Worm (Caenorhabditis elegans) whole organism, L4 larva: ENCODE results near the gene gur-5.

Source experiments
- T20F7.1 ChIP-seq: fragments of 200-800 bp; sonication (Bioruptor generic); optimal IDR thresholded peaks from 2 replicates; lab custom pipeline; 2018; ENCODE audit warnings: mild to moderate bottlenecking, missing genetic modification characterization, missing compliant biosample characterization
- ZK546.5 ChIP-seq, 2 experiments: sonication (generic microtip); optimal IDR thresholded peaks; 2 replicates each; lab custom pipeline; 2017; ENCODE audit warnings: missing biosample characterization in 2 of 2, missing genetic modification characterization in 2 of 2
- ama-1 ChIP-seq: fragments of 150-350 bp; optimal IDR thresholded peaks from 2 replicates; lab custom pipeline; 2014; ENCODE audit warnings: inconsistent platforms, mixed read lengths
- ceh-28 ChIP-seq: fragments of 150-350 bp; optimal IDR thresholded peaks from 2 replicates; lab custom pipeline; 2014; ENCODE audit warnings: missing biosample characterization, missing genetic modification reagents, missing genetic modification characterization
- lin-39 ChIP-seq: fragments of 150-350 bp; optimal IDR thresholded peaks from 2 replicates; lab custom pipeline; 2014; ENCODE audit warnings: missing biosample characterization, missing genetic modification reagents, missing genetic modification characterization

DNA sequence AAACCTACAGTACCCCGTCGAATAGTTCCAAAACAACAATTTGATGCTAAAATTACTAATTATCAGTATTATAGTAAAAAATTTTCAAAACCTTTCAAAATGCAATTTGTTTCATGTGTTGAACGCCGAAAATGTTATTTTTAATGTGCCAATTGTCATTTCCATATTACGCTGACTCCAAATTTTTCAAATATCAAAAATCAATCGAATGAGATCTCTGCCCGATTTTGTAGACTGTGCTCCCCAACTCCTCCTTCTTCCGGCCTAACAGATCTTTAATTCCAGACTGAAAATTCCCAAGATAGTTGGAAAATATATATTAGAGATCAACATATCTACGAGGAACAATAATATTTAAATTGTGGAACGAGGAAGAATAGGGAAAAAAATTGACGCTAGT is 7.3 kb upstream of the gur-5 start:
- TF ChIP-seq T20F7.1 (GFP tag; lab: Kevin White, UChicago) (no peak), ceh-28 (tag; lab: Kevin White, UChicago) (no peak), ZK546.5 (tag; optimal IDR thresholded peaks at IDR 0.05; lab: Kevin White, UChicago) (no peak), lin-39 (tag; lab: Kevin White, UChicago) (no peak), ama-1 (lab: Kevin White, UChicago) (peak; percentile 25)
